Fruit fly (Drosophila melanogaster): ENCODE data around the gene CG34280.

DNA sequence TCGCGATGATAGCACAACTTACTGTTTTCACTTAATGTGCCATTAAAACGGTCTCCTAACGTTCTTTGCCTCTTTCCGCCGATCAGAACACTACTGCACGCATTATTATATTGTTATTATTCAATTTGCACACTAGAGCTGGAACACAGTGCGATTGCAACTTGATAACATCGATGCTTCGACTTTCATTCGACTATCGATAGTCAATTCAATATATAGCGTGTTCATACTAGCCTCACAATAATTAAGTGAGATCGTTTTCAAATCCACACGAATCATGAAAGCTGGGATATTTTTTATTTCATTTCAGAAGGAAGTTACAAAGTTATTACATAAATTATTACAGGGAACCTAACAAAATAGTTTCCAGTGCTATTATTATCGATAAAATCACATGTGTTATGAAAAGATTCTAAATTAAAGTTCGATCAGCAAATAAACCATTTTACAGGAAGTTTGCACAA, 2.2 kb downstream of the CG34280 start:
- TF ChIP-seq Gug (GFP tag; IDR thresholded peaks at IDR 0.05) (no peak), CG4318 (GFP tag; optimal IDR thresholded peaks at IDR 0.05) (no peak), Hr4 (GFP tag; optimal IDR thresholded peaks at IDR 0.05) (peak; percentile 74), Met (GFP tag; optimal IDR thresholded peaks at IDR 0.05) (peak; percentile 41), pdm3 (GFP tag; optimal IDR thresholded peaks at IDR 0.05) (peak; percentile 60), CG6808 (GFP tag; optimal IDR thresholded peaks at IDR 0.05) (no peak)

All from whole organism, prepupa.